Fruit fly (Drosophila melanogaster): Measurements from ENCODE around the gene CG31751.
A peak's percentile ranks its signal among the peaks of the same experiment; 100 is the strongest.

The CG31751 gene

dm6 chr2L:18681903-18682302, 4.9 kb downstream of the CG31751 start, which contains the start of gene tos (continued):
- TF ChIP-seq NC2α (GFP tag; optimal IDR thresholded peaks at IDR 0.05) (no peak), gce (GFP tag; IDR thresholded peaks at IDR 0.05) (no peak), CG5245 (GFP tag; optimal IDR thresholded peaks at IDR 0.05) (no peak), MTF-1 (GFP tag; optimal IDR thresholded peaks at IDR 0.05; ENCODE audit: borderline replicate concordance) (no peak), az2 (GFP tag; optimal IDR thresholded peaks at IDR 0.05) (no peak), CG10543 (GFP tag; optimal IDR thresholded peaks at IDR 0.05) (no peak), dimm (GFP tag; IDR thresholded peaks at IDR 0.05) (no peak), slou (GFP tag; optimal IDR thresholded peaks at IDR 0.05) (no peak), Nf-YA (GFP tag; IDR thresholded peaks at IDR 0.05) (no peak)

- TF ChIP-seq Med (GFP tag) (peak; percentile 20), CG17361 (GFP tag; IDR thresholded peaks at IDR 0.05) (no peak), tio (GFP tag; optimal IDR thresholded peaks at IDR 0.05) (no peak), prd (optimal IDR thresholded peaks at IDR 0.05) (no peak), prd (GFP tag; IDR thresholded peaks at IDR 0.05) (0 out of 3 replicates have a peak, but pooled peaks have one; percentile 5), CG2712 (tag; optimal IDR thresholded peaks at IDR 0.05) (no peak), CG16863 (GFP tag; optimal IDR thresholded peaks at IDR 0.05) (no peak), CG9727 (GFP tag; optimal IDR thresholded peaks at IDR 0.05) (no peak), Hr39 (optimal IDR thresholded peaks at IDR 0.05) (no peak), nmo (GFP tag; optimal IDR thresholded peaks at IDR 0.05) (no peak), CG3995 (GFP tag; optimal IDR thresholded peaks at IDR 0.05) (no peak), CG18599 (GFP tag; optimal IDR thresholded peaks at IDR 0.05) (no peak), gcm (GFP tag; optimal IDR thresholded peaks at IDR 0.05) (no peak), Opbp (GFP tag; IDR thresholded peaks at IDR 0.05; ENCODE audit: partially characterized antibody) (0 out of 3 replicates have a peak, but pooled peaks have one; percentile 11), CG12659 (GFP tag; optimal IDR thresholded peaks at IDR 0.05) (no peak), CG2678 (tag; optimal IDR thresholded peaks at IDR 0.05) (no peak), gsb (GFP tag; IDR thresholded peaks at IDR 0.05) (no peak)
Measured at dm6 chr2L:18687827-18688226, 10.8 kb downstream of the CG31751 start.

dm6 chr2L:18688646-18689296, 11.8 kb downstream of the CG31751 start, which contains the start of gene msl-1:
Gene msl-1 (minus strand): TSS chr2L:18688800.
- TF ChIP-seq cg (GFP tag; optimal IDR thresholded peaks at IDR 0.05), result no peak
- TF ChIP-seq sug (tag; optimal IDR thresholded peaks at IDR 0.05), result peak; percentile 58
- peak; percentile 52 for TF ChIP-seq Lhr (GFP tag; optimal IDR thresholded peaks at IDR 0.05)
- TF ChIP-seq CG13123 (GFP tag; optimal IDR thresholded peaks at IDR 0.05), result no peak
- no peak for TF ChIP-seq bcd (GFP tag; optimal IDR thresholded peaks at IDR 0.05)
- no peak for TF ChIP-seq CG18764 (GFP tag; optimal IDR thresholded peaks at IDR 0.05)
- TF ChIP-seq br (optimal IDR thresholded peaks at IDR 0.05), result no peak
- TF ChIP-seq CG10274 (GFP tag; optimal IDR thresholded peaks at IDR 0.05), result no peak
- no peak for TF ChIP-seq z (GFP tag; IDR thresholded peaks at IDR 0.05)
- TF ChIP-seq Ada2b (GFP tag; IDR thresholded peaks at IDR 0.05), result 0 out of 2 replicates have a peak, but pooled peaks have one; percentile 4
- no peak for TF ChIP-seq mirr (GFP tag; optimal IDR thresholded peaks at IDR 0.05)
- peak; percentile 92 for TF ChIP-seq MESR4 (GFP tag; optimal IDR thresholded peaks at IDR 0.05)
- no peak for TF ChIP-seq Hmx (GFP tag; optimal IDR thresholded peaks at IDR 0.05)
- no peak for TF ChIP-seq btn (GFP tag; optimal IDR thresholded peaks at IDR 0.05)
- peak; percentile 59 for TF ChIP-seq CG2120 (GFP tag; optimal IDR thresholded peaks at IDR 0.05)
- peak; percentile 65 for TF ChIP-seq mam (GFP tag; optimal IDR thresholded peaks at IDR 0.05)
- TF ChIP-seq pho (GFP tag; optimal IDR thresholded peaks at IDR 0.05), result peak; percentile 29
- TF ChIP-seq Blimp-1 (GFP tag; optimal IDR thresholded peaks at IDR 0.05), result no peak
- no peak for TF ChIP-seq toy (GFP tag; IDR thresholded peaks at IDR 0.05)
- peak; percentile 65 for TF ChIP-seq CG4617 (GFP tag; optimal IDR thresholded peaks at IDR 0.05; ENCODE audit: borderline replicate concordance)
- no peak for TF ChIP-seq esg (GFP tag; conservative IDR thresholded peaks at IDR 0.05)
- TF ChIP-seq CG33557 (GFP tag; optimal IDR thresholded peaks at IDR 0.05), result no peak
- no peak for TF ChIP-seq nerfin-1 (tag; optimal IDR thresholded peaks at IDR 0.05)
- TF ChIP-seq Bdp1 (GFP tag; optimal IDR thresholded peaks at IDR 0.05), result no peak

Measured in whole organism, embryonic.